Worm (Caenorhabditis elegans): ENCODE data around the gene ugt-58.

The ugt-58 gene

DNA sequence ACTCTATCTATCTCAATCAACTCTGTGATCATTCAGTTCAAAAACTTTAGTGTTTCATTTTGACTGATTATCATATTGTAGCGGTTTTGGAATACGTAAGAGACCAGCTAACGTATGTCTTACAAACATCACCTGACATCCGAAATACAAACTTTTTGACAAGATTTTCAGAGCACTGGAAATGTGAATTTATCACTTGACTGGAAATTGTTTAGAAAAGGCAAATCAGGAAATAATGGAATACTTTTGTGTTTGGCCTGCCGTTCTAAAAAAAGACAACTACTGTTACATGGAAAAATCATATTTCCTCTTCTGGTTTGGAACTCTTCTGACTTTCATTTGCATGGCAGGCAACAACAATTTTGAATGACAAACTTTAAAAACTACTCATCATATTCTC lies 35.0 kb downstream of the ugt-58 start, which contains the start of gene F35H8.12:
F35H8.12 (plus strand) TSS at position 301 of the 400 bp plus-strand sequence.
- no peak for TF ChIP-seq dmd-4 (tag; optimal IDR thresholded peaks at IDR 0.05)
- TF ChIP-seq F13H6.1 (tag; optimal IDR thresholded peaks at IDR 0.05) = no peak
- TF ChIP-seq ztf-11 (tag; optimal IDR thresholded peaks at IDR 0.05) = no peak
- TF ChIP-seq skn-1 (tag; optimal IDR thresholded peaks at IDR 0.05) = no peak
- TF ChIP-seq nhr-25 (tag; optimal IDR thresholded peaks at IDR 0.05) = no peak
- TF ChIP-seq ztf-4 (tag; optimal IDR thresholded peaks at IDR 0.05) = no peak
- TF ChIP-seq alr-1 (tag; optimal IDR thresholded peaks at IDR 0.05) = no peak
- TF ChIP-seq ZK546.5 (tag; optimal IDR thresholded peaks at IDR 0.05) = no peak
- TF ChIP-seq gmeb-1 (tag; optimal IDR thresholded peaks at IDR 0.05) = no peak
- TF ChIP-seq lin-39 (tag; optimal IDR thresholded peaks at IDR 0.05) = no peak

DNA sequence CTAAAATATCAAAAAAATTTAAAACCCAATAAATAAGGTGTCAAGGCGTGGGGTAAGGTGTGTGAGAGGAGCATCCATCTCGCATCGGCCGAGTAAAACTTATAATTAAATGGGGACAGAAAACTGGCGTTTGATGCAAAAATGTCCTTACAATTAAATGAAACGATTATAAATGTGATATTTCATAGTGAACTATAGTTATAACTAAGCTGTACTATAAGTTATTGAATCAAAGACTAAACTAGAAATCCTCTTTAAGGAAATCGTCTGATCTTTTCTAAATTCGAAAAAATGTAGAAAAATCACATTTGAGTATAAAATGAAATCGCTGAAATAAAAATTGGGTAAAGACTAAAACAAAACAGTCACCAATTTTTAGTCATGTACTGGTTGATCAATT lies 35.9 kb downstream of the ugt-58 start, which contains the start of gene sra-6:
sra-6 (minus strand) TSS at position 101 of the 400 bp plus-strand sequence.
- TF ChIP-seq sma-3 (GFP tag; optimal IDR thresholded peaks at IDR 0.05) = no peak
- no peak for TF ChIP-seq lin-11 (tag; optimal IDR thresholded peaks at IDR 0.05)
- no peak for TF ChIP-seq sem-4 (tag; optimal IDR thresholded peaks at IDR 0.05)
- no peak for TF ChIP-seq nhr-21 (tag; optimal IDR thresholded peaks at IDR 0.05)
- TF ChIP-seq lin-13 (GFP tag; optimal IDR thresholded peaks at IDR 0.05) = no peak
- no peak for TF ChIP-seq skn-1 (tag; optimal IDR thresholded peaks at IDR 0.05)
- TF ChIP-seq nhr-23 (tag; optimal IDR thresholded peaks at IDR 0.05) = no peak
- no peak for TF ChIP-seq nhr-25 (tag; optimal IDR thresholded peaks at IDR 0.05)
- no peak for TF ChIP-seq unc-62 (GFP tag; optimal IDR thresholded peaks at IDR 0.05)
- no peak for TF ChIP-seq ztf-1 (GFP tag; conservative IDR thresholded peaks at IDR 0.05)
- TF ChIP-seq mdl-1 (tag; optimal IDR thresholded peaks at IDR 0.05) = no peak
- TF ChIP-seq lin-39 (tag; optimal IDR thresholded peaks at IDR 0.05) = no peak
- no peak for TF ChIP-seq egl-27 (tag; optimal IDR thresholded peaks at IDR 0.05)
- TF ChIP-seq nhr-77 (tag; optimal IDR thresholded peaks at IDR 0.05) = no peak
- TF ChIP-seq aly-2 (tag; optimal IDR thresholded peaks at IDR 0.05) = no peak
- no peak for TF ChIP-seq ZK546.5 (tag; optimal IDR thresholded peaks at IDR 0.05)
- no peak for TF ChIP-seq ceh-16 (tag; optimal IDR thresholded peaks at IDR 0.05)
- TF ChIP-seq ztf-4 (tag; optimal IDR thresholded peaks at IDR 0.05) = no peak
- TF ChIP-seq mbf-1 (tag; optimal IDR thresholded peaks at IDR 0.05) = no peak
- TF ChIP-seq unc-55 (GFP tag; optimal IDR thresholded peaks at IDR 0.05) = no peak

DNA sequence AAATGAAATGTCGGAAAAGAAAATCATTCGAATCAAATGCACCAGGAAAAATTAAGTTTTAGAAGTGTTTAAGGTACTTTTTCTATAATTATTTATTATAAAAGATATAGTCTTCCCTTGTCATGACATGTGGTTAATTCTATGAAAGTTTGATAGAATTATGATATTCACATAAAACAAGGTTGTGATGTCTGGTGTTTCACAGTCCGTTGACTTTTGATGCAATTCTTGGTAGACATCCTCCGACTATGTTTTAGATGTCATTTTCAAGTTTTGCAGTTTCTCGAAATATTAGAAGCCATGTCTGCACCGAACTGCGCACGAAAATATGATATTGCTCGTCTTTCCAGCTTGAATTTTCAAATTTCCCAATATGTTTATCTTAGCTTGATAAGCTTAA lies 42.2 kb downstream of the ugt-58 start, which contains the start of gene sra-7:
sra-7 (plus strand) TSS at position 301 of the 400 bp plus-strand sequence.
- TF ChIP-seq nhr-10 (tag; optimal IDR thresholded peaks at IDR 0.05) = no peak
- no peak for TF ChIP-seq snpc-4 (tag; optimal IDR thresholded peaks at IDR 0.05)
- TF ChIP-seq unc-62 (GFP tag; optimal IDR thresholded peaks at IDR 0.05) = no peak
- TF ChIP-seq elt-1 (tag; optimal IDR thresholded peaks at IDR 0.05) = no peak
- TF ChIP-seq egl-27 (tag; optimal IDR thresholded peaks at IDR 0.05) = no peak
- TF ChIP-seq ztf-1 (GFP tag; conservative IDR thresholded peaks at IDR 0.05) = no peak
- no peak for TF ChIP-seq zag-1 (tag; optimal IDR thresholded peaks at IDR 0.05)
- no peak for TF ChIP-seq skn-1 (tag; optimal IDR thresholded peaks at IDR 0.05)
- no peak for TF ChIP-seq nhr-25 (tag; optimal IDR thresholded peaks at IDR 0.05)
- TF ChIP-seq R02D3.7 (tag; optimal IDR thresholded peaks at IDR 0.05) = no peak
- TF ChIP-seq nhr-6 (tag; optimal IDR thresholded peaks at IDR 0.05) = no peak
- TF ChIP-seq nhr-237 (tag; optimal IDR thresholded peaks at IDR 0.05) = no peak
- TF ChIP-seq Y55F3AM.14 (GFP tag; optimal IDR thresholded peaks at IDR 0.05) = no peak
- TF ChIP-seq peb-1 (tag; optimal IDR thresholded peaks at IDR 0.05) = no peak
- no peak for TF ChIP-seq fos-1 (tag; optimal IDR thresholded peaks at IDR 0.05)
- TF ChIP-seq blmp-1 (tag; optimal IDR thresholded peaks at IDR 0.05; ENCODE audit: insufficient read depth) = no peak
- TF ChIP-seq dmd-4 (tag; optimal IDR thresholded peaks at IDR 0.05) = no peak
- no peak for TF ChIP-seq nhr-129 (tag; optimal IDR thresholded peaks at IDR 0.05)
- no peak for TF ChIP-seq nhr-21 (tag; optimal IDR thresholded peaks at IDR 0.05)

DNA sequence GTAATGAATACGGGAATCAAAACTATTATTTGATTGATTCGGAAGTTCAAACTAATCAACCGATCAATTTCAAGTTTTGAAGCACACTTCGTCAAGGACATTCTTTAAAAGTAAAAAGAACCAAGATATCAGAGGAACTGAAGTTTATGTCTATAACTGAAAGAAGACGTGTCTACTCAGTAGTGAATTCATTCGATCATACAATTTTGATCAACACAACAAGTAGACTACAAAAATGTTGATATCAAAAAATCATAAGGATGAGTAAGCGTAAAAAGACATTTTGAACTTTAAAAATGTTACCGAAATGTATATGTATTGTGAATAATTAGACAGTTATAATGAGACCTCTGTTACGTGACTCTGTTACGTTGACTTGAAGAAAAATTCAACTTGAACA lies 43.8 kb downstream of the ugt-58 start, which contains the start of gene sra-4:
sra-4 (minus strand) TSS at position 101 of the 400 bp plus-strand sequence.
- TF ChIP-seq lin-13 (GFP tag; optimal IDR thresholded peaks at IDR 0.05) = no peak

Data from whole organism, L2 larva.